Worm (Caenorhabditis elegans) whole organism, L3 larva: ENCODE data around the gene srv-3.

Source experiments
- elt-2 ChIP-seq: sonication (generic microtip); optimal IDR thresholded peaks from 2 replicates; lab custom pipeline; 2016; ENCODE audit warnings: missing genetic modification reagents, mild to moderate bottlenecking, missing genetic modification characterization, missing compliant biosample characterization
- unc-39 ChIP-seq: sonication (generic microtip); optimal IDR thresholded peaks from 4 replicates; lab custom pipeline; 2017; ENCODE audit warnings: missing biosample characterization, missing genetic modification characterization
- ztf-11 ChIP-seq: fragments of 150-350 bp; optimal IDR thresholded peaks from 2 replicates; lab custom pipeline; 2014; ENCODE audit warnings: missing biosample characterization, missing genetic modification characterization

DNA sequence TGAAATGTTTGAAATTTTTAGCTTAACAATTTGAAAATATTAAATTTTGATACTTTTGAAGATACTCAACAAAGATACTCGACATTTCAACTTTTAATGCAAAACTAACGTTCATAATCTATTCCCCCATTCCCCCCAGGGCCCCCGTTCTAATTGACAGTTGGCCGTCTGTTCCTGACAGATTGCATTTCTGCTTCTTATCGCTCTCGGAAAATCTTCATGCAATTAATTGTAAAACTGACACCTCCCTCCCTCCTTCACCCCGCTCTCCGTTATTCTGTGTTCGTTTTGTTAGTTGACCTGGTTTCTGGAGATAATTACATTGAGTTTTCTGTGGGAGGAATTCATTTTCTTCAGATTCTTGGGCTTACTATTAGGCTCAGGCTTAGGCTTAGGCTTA is 9.2 kb upstream of the srv-3 start:
- no peak for TF ChIP-seq unc-39 (tag; lab: Kevin White, UChicago)
- TF ChIP-seq elt-2 (tag; lab: Kevin White, UChicago) = no peak
- TF ChIP-seq ztf-11 (tag; lab: Kevin White, UChicago) = no peak
